Worm (Caenorhabditis elegans) whole organism, L3 larva: ENCODE data around the gene best-1.

Experiments
- ZK546.5 ChIP-seq: sonication (generic microtip); optimal IDR thresholded peaks from 2 replicates; lab custom pipeline; 2017; ENCODE audit warnings: missing biosample characterization, missing genetic modification characterization
- ama-1 ChIP-seq: fragments of 150-350 bp; optimal IDR thresholded peaks from 2 replicates; lab custom pipeline; 2018
- ceh-28 ChIP-seq: fragments of 150-350 bp; optimal IDR thresholded peaks from 2 replicates; lab custom pipeline; 2014; ENCODE audit warnings: missing biosample characterization, missing genetic modification reagents, missing genetic modification characterization
- daf-12 ChIP-seq: fragments of 150-350 bp; optimal IDR thresholded peaks from 2 replicates; lab custom pipeline; 2014; ENCODE audit warnings: missing biosample characterization, missing genetic modification reagents, missing genetic modification characterization
- egl-27 ChIP-seq: sonication (generic microtip); optimal IDR thresholded peaks from 4 replicates; lab custom pipeline; 2017; ENCODE audit warnings: missing biosample characterization, missing genetic modification reagents, missing genetic modification characterization
- egl-5 ChIP-seq: fragments of 150-350 bp; optimal IDR thresholded peaks from 2 replicates; lab custom pipeline; 2017; ENCODE audit warnings: missing biosample characterization, missing genetic modification reagents, missing genetic modification characterization, inconsistent platforms
- elt-1 ChIP-seq: fragments of 150-350 bp; optimal IDR thresholded peaks from 2 replicates; lab custom pipeline; 2014; ENCODE audit warnings: missing biosample characterization, missing genetic modification characterization
- elt-2 ChIP-seq: sonication (generic microtip); optimal IDR thresholded peaks from 2 replicates; lab custom pipeline; 2016; ENCODE audit warnings: missing genetic modification reagents, mild to moderate bottlenecking, missing genetic modification characterization, missing compliant biosample characterization
- fkh-10 ChIP-seq: sonication (generic microtip); optimal IDR thresholded peaks from 2 replicates; lab custom pipeline; 2017; ENCODE audit warnings: missing biosample characterization, missing genetic modification reagents, missing genetic modification characterization
- fkh-2 ChIP-seq: fragments of 150-350 bp; optimal IDR thresholded peaks from 2 replicates; lab custom pipeline; 2014; ENCODE audit warnings: missing biosample characterization, missing genetic modification reagents, missing genetic modification characterization
- fos-1 ChIP-seq: fragments of 150-350 bp; optimal IDR thresholded peaks from 2 replicates; lab custom pipeline; 2014; ENCODE audit warnings: missing biosample characterization, missing genetic modification characterization
- hmg-11 ChIP-seq: sonication (generic microtip); optimal IDR thresholded peaks from 2 replicates; lab custom pipeline; 2016; ENCODE audit warnings: missing genetic modification characterization, missing compliant biosample characterization
- jun-1 ChIP-seq: fragments of 150-350 bp; optimal IDR thresholded peaks from 2 replicates; lab custom pipeline; 2014; ENCODE audit warnings: missing biosample characterization, missing genetic modification reagents, missing genetic modification characterization
- lin-15B ChIP-seq: fragments of 150-350 bp; optimal IDR thresholded peaks from 2 replicates; lab custom pipeline; 2014; ENCODE audit warnings: missing biosample characterization, missing genetic modification characterization
- lin-39 ChIP-seq: fragments of 150-350 bp; optimal IDR thresholded peaks from 2 replicates; lab custom pipeline; 2018; ENCODE audit warnings: missing biosample characterization, missing genetic modification reagents, missing genetic modification characterization
- mdl-1 ChIP-seq: fragments of 150-350 bp; optimal IDR thresholded peaks from 2 replicates; lab custom pipeline; 2014; ENCODE audit warnings: missing biosample characterization, missing genetic modification characterization
- nfya-1 ChIP-seq: sonication (generic microtip); optimal IDR thresholded peaks from 2 replicates; lab custom pipeline; 2017; ENCODE audit warnings: missing genetic modification characterization, mild to moderate bottlenecking, missing compliant biosample characterization, antibody characterized with exemption, moderate library complexity; ENCODE audit not compliant: insufficient read depth
- nhr-11 ChIP-seq: fragments of 150-350 bp; optimal IDR thresholded peaks from 2 replicates; lab custom pipeline; 2014; ENCODE audit warnings: missing biosample characterization, missing genetic modification characterization
- nhr-12 ChIP-seq: fragments of 150-350 bp; optimal IDR thresholded peaks from 2 replicates; lab custom pipeline; 2014; ENCODE audit warnings: missing biosample characterization, missing genetic modification characterization
- nhr-23 ChIP-seq: fragments of 150-350 bp; optimal IDR thresholded peaks from 2 replicates; lab custom pipeline; 2014; ENCODE audit warnings: missing biosample characterization, missing genetic modification reagents, missing genetic modification characterization
- nhr-237 ChIP-seq: fragments of 150-350 bp; optimal IDR thresholded peaks from 2 replicates; lab custom pipeline; 2014; ENCODE audit warnings: missing biosample characterization, missing genetic modification characterization
- nhr-28 ChIP-seq: fragments of 150-350 bp; optimal IDR thresholded peaks from 2 replicates; lab custom pipeline; 2014; ENCODE audit warnings: missing biosample characterization, missing genetic modification characterization
- nhr-43 ChIP-seq: sonication (generic microtip); optimal IDR thresholded peaks from 2 replicates; lab custom pipeline; 2016; ENCODE audit warnings: mild to moderate bottlenecking, missing genetic modification characterization, missing compliant biosample characterization; ENCODE audit not compliant: poor library complexity, severe bottlenecking
- nhr-76 ChIP-seq: fragments of 150-350 bp; sonication (generic microtip); optimal IDR thresholded peaks from 5 replicates; lab custom pipeline; 2014; ENCODE audit warnings: missing biosample characterization, missing genetic modification characterization
- pha-4 ChIP-seq: fragments of 150-350 bp; optimal IDR thresholded peaks from 2 replicates; lab custom pipeline; 2014; ENCODE audit warnings: missing biosample characterization, missing genetic modification reagents, missing genetic modification characterization
- pqm-1 ChIP-seq: fragments of 150-350 bp; optimal IDR thresholded peaks from 2 replicates; lab custom pipeline; 2017; ENCODE audit warnings: missing biosample characterization, missing genetic modification characterization, inconsistent platforms
- sea-2 ChIP-seq: fragments of 150-350 bp; sonication (generic microtip); optimal IDR thresholded peaks from 4 replicates; lab custom pipeline; 2014; ENCODE audit warnings: missing biosample characterization, missing genetic modification reagents, missing genetic modification characterization
- snpc-4 ChIP-seq: fragments of 150-350 bp; optimal IDR thresholded peaks from 2 replicates; lab custom pipeline; 2014; ENCODE audit warnings: missing biosample characterization, missing genetic modification characterization
- unc-39 ChIP-seq: sonication (generic microtip); optimal IDR thresholded peaks from 4 replicates; lab custom pipeline; 2017; ENCODE audit warnings: missing biosample characterization, missing genetic modification characterization
- zag-1 ChIP-seq: fragments of 150-350 bp; optimal IDR thresholded peaks from 2 replicates; lab custom pipeline; 2014; ENCODE audit warnings: missing biosample characterization, missing genetic modification characterization
- ztf-11 ChIP-seq: fragments of 150-350 bp; optimal IDR thresholded peaks from 2 replicates; lab custom pipeline; 2014; ENCODE audit warnings: missing biosample characterization, missing genetic modification characterization
- ztf-4 ChIP-seq: fragments of 150-350 bp; optimal IDR thresholded peaks from 2 replicates; lab custom pipeline; 2014; ENCODE audit warnings: missing biosample characterization, missing genetic modification characterization

The best-1 gene

ce11 chrIV:13109751-13110150 lies at the start of gene best-1:
Gene best-1, minus strand, starts transcription at chrIV:13109779.
- no peak for TF ChIP-seq jun-1
- TF ChIP-seq fos-1 (tag; lab: Kevin White, UChicago), result no peak
- no peak for TF ChIP-seq ztf-11 (tag; lab: Kevin White, UChicago)
- no peak for TF ChIP-seq egl-27
- no peak for TF ChIP-seq zag-1 (tag; lab: Kevin White, UChicago)
- no peak for TF ChIP-seq nhr-43 (tag; lab: Kevin White, UChicago)
- peak; percentile 57 for TF ChIP-seq egl-5
- no peak for TF ChIP-seq snpc-4
- TF ChIP-seq nhr-12 (tag; lab: Kevin White, UChicago), result no peak
- TF ChIP-seq nhr-76, result no peak
- peak; percentile 14 for TF ChIP-seq mdl-1
- no peak for TF ChIP-seq pha-4 (tag; lab: Kevin White, UChicago)
- TF ChIP-seq nhr-11 (tag; lab: Kevin White, UChicago), result no peak
- TF ChIP-seq nhr-23 (tag; lab: Kevin White, UChicago), result peak; percentile 1
- TF ChIP-seq elt-2 (tag; lab: Kevin White, UChicago), result no peak
- TF ChIP-seq daf-12 (tag; lab: Kevin White, UChicago), result no peak

DNA sequence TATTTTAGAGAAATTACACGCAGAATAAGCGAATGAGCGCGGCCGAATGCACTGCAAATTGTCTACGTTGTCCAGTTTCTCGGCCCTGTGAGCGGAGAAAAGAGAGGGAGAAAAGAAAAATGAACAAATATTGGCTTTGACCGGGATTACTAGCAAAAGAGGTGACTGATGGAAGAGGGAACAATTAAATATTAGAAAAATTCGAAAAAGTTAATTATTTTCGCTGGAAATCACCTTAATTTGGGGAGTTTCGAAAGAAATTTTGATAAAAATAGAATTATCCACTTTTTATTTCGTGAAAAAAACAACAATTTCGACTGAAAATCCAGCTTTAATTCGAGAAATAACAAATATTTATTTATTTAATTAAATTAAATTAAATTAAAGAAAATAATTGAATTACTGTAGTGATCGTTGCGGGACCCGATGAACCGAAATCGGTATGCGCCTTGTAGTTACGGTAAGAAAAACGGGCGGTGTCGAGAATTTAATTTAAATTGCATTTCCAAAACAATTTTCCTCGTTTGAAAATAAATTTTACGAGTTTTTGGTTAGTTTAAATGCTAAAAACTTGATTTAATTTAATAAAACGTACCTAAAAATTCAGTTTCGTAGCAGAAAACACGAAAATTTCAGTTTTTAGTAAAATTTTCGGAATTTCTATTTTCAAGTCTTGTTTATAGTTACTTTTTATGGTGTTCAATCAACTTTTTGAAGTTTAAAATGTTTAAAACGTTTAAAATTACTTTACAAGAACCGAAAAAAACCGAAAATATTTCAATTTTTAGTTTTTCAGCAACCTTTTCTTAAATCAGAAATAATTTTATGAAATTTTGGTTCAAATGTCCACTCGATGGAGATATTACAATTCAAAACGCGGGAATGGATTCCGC lies 45.1 kb upstream of the best-1 start, which contains the start of the genes crld-1 and msh-5:
Gene crld-1, minus strand, starts transcription at position 51 of the 893 bp plus-strand sequence.
Gene msh-5, plus strand, starts transcription at position 843 of the 893 bp plus-strand sequence.
- TF ChIP-seq nhr-43 (tag; lab: Kevin White, UChicago) (no peak), pqm-1 (tag; lab: Kevin White, UChicago) (no peak), hmg-11 (tag; lab: Kevin White, UChicago) (peak; percentile 25), ZK546.5 (tag; lab: Kevin White, UChicago) (no peak)

- TF ChIP-seq fkh-2 (tag; lab: Kevin White, UChicago) (no peak), nfya-1 (tag; lab: Kevin White, UChicago) (no peak), pha-4 (tag; lab: Kevin White, UChicago) (no peak)
Observed at ce11 chrIV:13149276-13149675, 39.7 kb upstream of the best-1 start, which contains the start of gene nlp-79. Gene nlp-79, plus strand, starts transcription at chrIV:13149576.

- no peak for TF ChIP-seq ama-1
- TF ChIP-seq lin-39, result no peak
- TF ChIP-seq lin-15B (tag; lab: Kevin White, UChicago), result no peak
- TF ChIP-seq elt-1 (tag; lab: Kevin White, UChicago), result no peak
- no peak for TF ChIP-seq nhr-237 (tag; lab: Kevin White, UChicago)
- TF ChIP-seq snpc-4, result no peak
- no peak for TF ChIP-seq ztf-4 (tag; lab: Kevin White, UChicago)
- TF ChIP-seq ceh-28, result no peak
- no peak for TF ChIP-seq fos-1 (tag; lab: Kevin White, UChicago)
- TF ChIP-seq pqm-1 (tag; lab: Kevin White, UChicago), result no peak
- no peak for TF ChIP-seq nhr-43 (tag; lab: Kevin White, UChicago)
- TF ChIP-seq nhr-11 (tag; lab: Kevin White, UChicago), result no peak
Observed at ce11 chrIV:13142254-13142653, 32.7 kb upstream of the best-1 start, which contains the start of gene spe-43. Gene spe-43, minus strand, starts transcription at chrIV:13142354.

DNA sequence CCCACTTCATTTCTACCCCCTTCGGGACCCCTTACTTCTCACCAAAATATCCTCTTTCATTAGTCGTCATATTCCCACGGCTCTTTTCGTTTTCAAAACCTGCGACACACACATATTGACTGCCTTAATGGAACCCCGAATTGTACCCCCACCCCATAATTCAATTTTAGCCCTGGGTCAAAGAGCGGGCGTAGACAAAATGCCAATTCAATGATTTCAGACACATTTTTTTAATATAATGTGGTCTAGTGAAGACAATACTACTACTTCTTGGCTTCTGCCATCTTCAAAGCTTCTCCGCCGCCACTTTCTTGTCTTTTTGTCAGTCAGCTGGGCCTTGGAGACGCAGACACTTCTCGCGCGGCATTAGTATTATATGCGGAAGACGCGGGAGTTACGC lies 18.1 kb upstream of the best-1 start:
- TF ChIP-seq sea-2 (GFP tag; lab: Kevin White, UChicago), result no peak
- no peak for TF ChIP-seq unc-39 (tag; lab: Kevin White, UChicago)
- no peak for TF ChIP-seq ceh-28
- no peak for TF ChIP-seq fkh-10
- TF ChIP-seq nhr-28 (tag; lab: Kevin White, UChicago), result no peak
- TF ChIP-seq, all 47 proteins: peak for 0
